Worm (Caenorhabditis elegans): ENCODE data around the gene ZK1248.20.

The ZK1248.20 gene

DNA sequence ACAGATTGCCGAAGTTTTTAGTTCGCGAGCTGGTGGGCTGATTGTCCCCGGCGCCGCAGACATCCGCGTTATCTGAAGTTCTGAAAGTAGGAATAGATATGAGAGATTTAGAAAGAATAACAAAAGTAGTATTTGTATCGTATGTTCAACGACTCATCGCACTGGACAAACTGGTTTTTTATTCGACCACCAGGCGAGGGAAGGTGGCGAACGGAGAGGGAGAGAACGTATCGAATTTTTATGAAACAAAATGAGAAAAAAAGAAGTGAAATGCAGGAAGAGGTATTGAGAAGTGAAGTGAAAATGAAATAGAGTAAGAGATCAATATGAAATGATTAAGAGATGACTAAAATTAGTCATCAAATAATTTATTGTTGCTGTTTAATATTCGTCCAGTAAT, 10.9 kb downstream of the ZK1248.20 start, which contains the start of gene tbc-2:
tbc-2 (minus strand) TSS at position 80 of the 400 bp plus-strand sequence.
- no peak for TF ChIP-seq unc-62 (GFP tag; optimal IDR thresholded peaks at IDR 0.05)
- peak; percentile 23 for TF ChIP-seq nhr-25 (tag; optimal IDR thresholded peaks at IDR 0.05)
- TF ChIP-seq nhr-43 (tag; optimal IDR thresholded peaks at IDR 0.05; ENCODE audit: poor library complexity, severe bottlenecking) = no peak
- no peak for TF ChIP-seq elt-1 (tag; optimal IDR thresholded peaks at IDR 0.05)
- no peak for TF ChIP-seq ztf-4 (tag; optimal IDR thresholded peaks at IDR 0.05)
- TF ChIP-seq ceh-9 (tag; optimal IDR thresholded peaks at IDR 0.05) = no peak
- TF ChIP-seq sea-2 (GFP tag; optimal IDR thresholded peaks at IDR 0.05) = no peak
- TF ChIP-seq nhr-67 (tag; optimal IDR thresholded peaks at IDR 0.05) = no peak
- TF ChIP-seq tbx-2 (tag; optimal IDR thresholded peaks at IDR 0.05) = no peak
- no peak for TF ChIP-seq nhr-76 (tag; optimal IDR thresholded peaks at IDR 0.05)
- TF ChIP-seq nhr-23 (tag; optimal IDR thresholded peaks at IDR 0.05) = peak; percentile 37
- no peak for TF ChIP-seq ceh-82 (tag; optimal IDR thresholded peaks at IDR 0.05)

DNA sequence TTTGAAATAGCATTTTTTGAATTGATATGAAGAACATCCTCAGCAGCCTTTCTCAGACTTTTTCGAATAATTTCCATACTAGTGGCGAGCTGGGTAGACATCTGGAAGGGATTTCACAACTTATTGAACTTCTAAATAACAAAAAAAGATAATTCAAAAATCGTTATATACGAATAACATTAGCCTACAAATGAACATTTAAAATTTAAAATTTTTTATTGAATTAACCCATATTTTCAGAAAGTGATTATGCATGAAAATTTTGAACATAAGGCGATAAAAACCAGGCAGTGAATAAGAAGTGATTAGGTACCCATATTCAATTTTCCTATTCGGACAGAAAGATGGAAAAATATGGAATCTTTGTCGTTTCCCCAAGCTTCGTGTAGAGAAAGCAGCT, 12.0 kb downstream of the ZK1248.20 start, which contains the start of gene ZK1248.11:
ZK1248.11 (minus strand) TSS at position 101 of the 400 bp plus-strand sequence.
- TF ChIP-seq pqm-1 (tag; optimal IDR thresholded peaks at IDR 0.05) (no peak), pha-4 (tag; optimal IDR thresholded peaks at IDR 0.05) (no peak), tbx-2 (tag; optimal IDR thresholded peaks at IDR 0.05) (no peak), ceh-9 (tag; optimal IDR thresholded peaks at IDR 0.05) (no peak), mml-1 (tag; optimal IDR thresholded peaks at IDR 0.05) (no peak), fos-1 (tag; optimal IDR thresholded peaks at IDR 0.05) (no peak), daf-12 (tag; optimal IDR thresholded peaks at IDR 0.05) (no peak), lin-39 (tag; optimal IDR thresholded peaks at IDR 0.05) (no peak), jun-1 (tag; optimal IDR thresholded peaks at IDR 0.05) (no peak), elt-2 (tag; optimal IDR thresholded peaks at IDR 0.05) (no peak), R02D3.7 (tag; optimal IDR thresholded peaks at IDR 0.05) (no peak), nhr-12 (tag; optimal IDR thresholded peaks at IDR 0.05) (no peak), lin-15B (tag; optimal IDR thresholded peaks at IDR 0.05) (no peak), nhr-11 (tag; optimal IDR thresholded peaks at IDR 0.05) (no peak), elt-1 (tag; optimal IDR thresholded peaks at IDR 0.05) (no peak), unc-62 (GFP tag; optimal IDR thresholded peaks at IDR 0.05) (no peak)

DNA sequence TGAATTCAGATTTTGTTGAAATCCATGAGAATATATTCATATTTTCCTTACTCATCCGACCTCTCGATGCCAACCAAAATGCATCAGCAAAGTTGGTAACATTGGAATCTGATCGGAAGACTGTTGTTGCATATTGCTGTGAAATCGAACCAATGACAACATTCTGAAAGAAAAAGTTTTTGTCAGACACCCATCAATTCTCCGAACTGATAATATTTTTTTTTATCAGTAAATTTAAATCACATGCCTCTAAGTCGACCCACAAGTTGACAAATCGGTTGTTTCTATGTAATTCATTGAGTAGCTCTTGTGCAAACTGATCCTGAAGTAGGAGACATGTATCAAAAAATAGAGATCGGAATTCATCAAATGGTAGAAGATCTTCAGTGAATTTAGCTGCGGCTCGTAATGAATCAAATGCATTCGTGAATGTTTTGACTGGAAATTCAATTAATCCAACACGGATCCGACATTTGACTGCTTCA, 13.5 kb downstream of the ZK1248.20 start, which contains the start of gene col-74:
col-74 (plus strand) TSS at position 435 of the 485 bp plus-strand sequence.
- TF ChIP-seq fos-1 (tag; optimal IDR thresholded peaks at IDR 0.05) (no peak), fkh-2 (tag; optimal IDR thresholded peaks at IDR 0.05) (no peak), skn-1 (tag; optimal IDR thresholded peaks at IDR 0.05) (no peak), nhr-12 (tag; optimal IDR thresholded peaks at IDR 0.05) (no peak), ztf-11 (tag; optimal IDR thresholded peaks at IDR 0.05) (no peak), elt-2 (tag; optimal IDR thresholded peaks at IDR 0.05) (peak; percentile 74), sea-2 (GFP tag; optimal IDR thresholded peaks at IDR 0.05) (no peak), egl-5 (tag; optimal IDR thresholded peaks at IDR 0.05) (no peak), ceh-9 (tag; optimal IDR thresholded peaks at IDR 0.05) (no peak), ceh-82 (tag; optimal IDR thresholded peaks at IDR 0.05) (no peak), pqm-1 (tag; optimal IDR thresholded peaks at IDR 0.05) (peak; percentile 56)

DNA sequence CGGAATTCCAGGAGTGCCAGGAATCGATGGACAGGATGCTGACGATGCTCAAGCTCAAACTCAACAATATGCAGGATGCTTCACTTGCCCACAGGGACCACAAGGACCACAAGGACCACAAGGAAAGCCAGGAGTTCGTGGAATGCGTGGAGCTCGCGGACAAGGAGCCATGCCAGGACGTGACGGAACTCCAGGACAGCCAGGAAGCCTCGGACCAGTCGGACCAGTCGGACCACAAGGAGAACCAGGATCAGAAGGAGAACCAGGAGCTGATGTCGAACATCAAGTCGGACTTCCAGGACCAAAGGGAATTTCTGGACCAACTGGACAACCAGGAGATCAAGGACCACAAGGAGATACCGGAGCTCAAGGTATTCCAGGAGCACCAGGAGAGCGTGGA, 14.9 kb downstream of the ZK1248.20 start:
- no peak for TF ChIP-seq aly-2 (tag; optimal IDR thresholded peaks at IDR 0.05)
- no peak for TF ChIP-seq elt-3 (tag; optimal IDR thresholded peaks at IDR 0.05)
- no peak for TF ChIP-seq nfya-1 (tag; optimal IDR thresholded peaks at IDR 0.05; ENCODE audit: insufficient read depth)
- TF ChIP-seq R02D3.7 (tag; optimal IDR thresholded peaks at IDR 0.05) = no peak
- TF ChIP-seq ceh-82 (tag; optimal IDR thresholded peaks at IDR 0.05) = no peak
- TF ChIP-seq fkh-10 (GFP tag; optimal IDR thresholded peaks at IDR 0.05) = no peak
- TF ChIP-seq fkh-2 (tag; optimal IDR thresholded peaks at IDR 0.05) = no peak
- no peak for TF ChIP-seq pqm-1 (tag; optimal IDR thresholded peaks at IDR 0.05)
- no peak for TF ChIP-seq lsy-12 (tag; optimal IDR thresholded peaks at IDR 0.05)
- no peak for TF ChIP-seq nhr-43 (tag; optimal IDR thresholded peaks at IDR 0.05; ENCODE audit: poor library complexity, severe bottlenecking)
- no peak for TF ChIP-seq lin-39 (tag; optimal IDR thresholded peaks at IDR 0.05)
- no peak for TF ChIP-seq nhr-77 (tag; optimal IDR thresholded peaks at IDR 0.05)
- TF ChIP-seq lin-15B (tag; optimal IDR thresholded peaks at IDR 0.05) = no peak
- no peak for TF ChIP-seq nhr-23 (tag; optimal IDR thresholded peaks at IDR 0.05)
- TF ChIP-seq mml-1 (tag; optimal IDR thresholded peaks at IDR 0.05) = no peak
- no peak for TF ChIP-seq snpc-4 (tag; optimal IDR thresholded peaks at IDR 0.05)

Measured in whole organism, L3 larva.